Fruit fly (Drosophila melanogaster) whole organism, larva: ENCODE data around the gene CG14406.

Experiments
- noc ChIP-seq: fragments of 200-800 bp; sonication (Bioruptor generic); optimal IDR thresholded peaks from 3 replicates; lab custom pipeline; 2019; ENCODE audit warnings: missing biosample characterization, mild to moderate bottlenecking, missing genetic modification characterization, moderate library complexity

Gene CG14406

dm6 chrX:14883993-14884392 lies 26.7 kb downstream of the CG14406 start:
- no peak for TF ChIP-seq noc (tag; lab: Kevin White, UChicago)

DNA sequence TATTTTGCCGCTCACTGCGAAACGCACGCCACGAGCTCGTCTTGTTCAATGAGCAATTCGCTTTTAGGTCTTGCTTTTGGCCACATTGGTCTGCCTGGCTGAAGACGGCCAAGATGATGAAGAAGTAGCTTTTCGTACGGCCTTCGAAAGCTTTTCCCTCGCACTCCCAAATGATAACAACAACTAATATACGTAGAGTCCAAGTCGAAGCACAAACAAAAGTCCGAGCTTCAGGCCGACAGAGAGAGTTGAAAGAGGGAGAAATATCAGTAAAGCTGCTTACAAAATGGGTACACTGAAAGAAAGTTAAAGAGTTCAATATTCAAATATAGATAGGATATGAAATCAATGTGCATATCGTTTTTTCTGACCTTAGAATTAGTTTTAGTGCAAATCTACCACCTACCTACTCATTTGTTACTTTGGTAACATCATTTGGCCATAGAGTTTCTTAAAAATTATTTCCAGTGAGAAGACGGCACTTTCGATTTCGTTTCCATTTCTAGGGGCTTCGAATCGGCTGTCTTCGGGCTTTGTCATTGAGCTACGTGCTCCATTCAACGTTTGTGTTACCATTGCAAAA lies 28.0 kb downstream of the CG14406 start, which contains the start of the genes CG45064 and CG45065:
Gene CG45064, minus strand, starts transcription at position 51 of the 583 bp plus-strand sequence.
Gene CG45065, minus strand, starts transcription at position 51 of the 583 bp plus-strand sequence.
- TF ChIP-seq noc (tag; lab: Kevin White, UChicago), result peak; percentile 89

dm6 chrX:14878917-14879316 lies 31.7 kb downstream of the CG14406 start:
- no peak for TF ChIP-seq noc (tag; lab: Kevin White, UChicago)

DNA sequence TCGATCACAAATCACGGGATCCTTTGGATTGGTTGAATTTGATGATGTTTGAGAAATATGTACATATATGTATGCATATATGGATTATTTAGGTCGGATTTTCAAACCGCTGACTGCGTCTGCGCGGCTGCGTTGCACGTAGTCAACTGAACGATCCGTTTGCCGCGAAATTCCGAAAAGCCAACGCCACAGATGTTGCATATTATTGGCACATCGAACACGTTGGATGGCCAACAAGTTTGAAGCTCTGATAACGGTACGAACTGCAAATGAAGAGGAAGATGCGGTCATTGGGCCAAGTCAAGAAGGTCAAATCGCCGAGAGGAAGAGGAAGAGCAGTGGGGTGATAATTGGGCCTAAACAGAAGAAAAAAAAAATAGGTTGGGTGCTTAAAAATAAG lies 39.6 kb downstream of the CG14406 start, which contains the start of gene CG9518:
Gene CG9518, minus strand, starts transcription at position 154 of the 400 bp plus-strand sequence.
- no peak for TF ChIP-seq noc (tag; lab: Kevin White, UChicago)

DNA sequence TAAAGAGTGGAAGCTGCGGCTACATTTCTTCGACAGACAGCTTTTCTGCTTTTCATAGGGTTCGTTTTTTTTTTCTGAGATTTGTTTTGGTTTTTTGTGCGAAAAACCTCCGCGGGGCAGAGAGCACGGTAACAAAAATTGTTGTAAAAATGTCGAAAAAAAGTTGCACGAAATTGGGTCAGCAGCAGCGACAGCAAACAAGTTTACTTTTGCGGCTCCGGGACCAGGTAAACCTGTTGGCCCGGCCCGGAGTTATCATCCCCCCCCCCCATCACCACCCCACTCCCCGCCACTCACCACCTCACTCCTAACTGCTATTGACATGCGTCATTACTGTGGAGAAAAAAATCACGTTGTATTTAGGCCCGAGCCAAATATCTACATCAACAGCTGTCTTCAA lies 42.2 kb downstream of the CG14406 start:
- no peak for TF ChIP-seq noc (tag; lab: Kevin White, UChicago)

DNA sequence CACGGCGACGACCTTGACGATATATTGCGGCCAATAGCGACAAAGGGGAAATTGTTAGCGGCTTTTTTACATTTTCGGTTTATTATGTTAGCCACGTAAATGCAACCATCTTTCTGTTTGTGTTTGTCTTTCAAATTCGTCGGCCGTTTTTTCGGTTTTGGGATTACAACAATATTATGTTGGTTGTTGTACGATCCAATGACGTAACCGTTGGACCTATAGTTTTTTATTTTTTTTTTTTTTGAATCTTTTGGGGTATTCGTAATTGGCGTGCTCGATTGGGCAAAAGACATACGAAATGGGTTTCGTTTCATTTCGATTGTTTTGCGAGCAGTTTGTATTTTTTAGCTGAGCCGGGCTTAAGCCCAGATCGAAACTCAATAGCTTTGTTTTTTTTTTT lies 43.7 kb downstream of the CG14406 start:
- TF ChIP-seq noc (tag; lab: Kevin White, UChicago), result no peak

dm6 chrX:14862494-14862893 lies 48.2 kb downstream of the CG14406 start:
- TF ChIP-seq noc (tag; lab: Kevin White, UChicago), result no peak
